Worm (Caenorhabditis elegans) whole organism, L4/young adult: ENCODE results near the gene C06A8.8.

Experiments used
- dao-5 ChIP-seq: sonication (generic microtip); optimal IDR thresholded peaks from 2 replicates; lab custom pipeline; 2016; ENCODE audit warnings: missing genotype, missing genetic modification characterization, moderate library complexity, missing compliant biosample characterization
- him-1 ChIP-seq: sonication (generic microtip); optimal IDR thresholded peaks from 2 replicates; lab custom pipeline; 2016; ENCODE audit warnings: missing genotype, missing genetic modification reagents, missing genetic modification characterization, missing compliant biosample characterization

DNA sequence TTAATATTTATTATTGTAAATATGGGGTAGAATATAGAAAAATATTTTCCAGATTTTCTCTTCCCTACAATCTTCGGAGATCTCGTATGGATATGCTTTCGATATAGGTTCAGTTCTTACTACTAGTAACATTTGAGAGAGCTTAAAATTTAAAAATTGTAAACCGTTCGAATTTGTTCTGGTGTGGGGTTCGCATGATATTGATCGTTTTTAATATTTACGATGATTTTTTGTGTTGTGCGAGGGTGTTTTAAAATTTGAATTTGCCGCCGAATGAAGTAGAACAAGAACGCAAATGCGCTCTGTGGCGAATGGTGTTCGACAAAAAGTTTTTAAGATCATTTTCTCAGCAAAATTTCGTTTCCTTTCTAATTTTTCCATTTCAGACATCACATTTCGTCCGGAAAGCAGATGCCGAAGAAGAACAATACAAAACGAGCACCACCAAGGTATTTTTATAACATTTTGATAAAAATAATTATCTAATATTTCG, 11.7 kb upstream of the C06A8.8 start, which contains the start of gene skr-17:
- TF ChIP-seq him-1 (no peak), dao-5 (tag; lab: Kevin White, UChicago) (no peak)
